Worm (Caenorhabditis elegans) whole organism, L2 larva: ENCODE data around the gene F38B6.2.

ENCODE experiments used
- blmp-1 ChIP-seq: sonication (generic microtip); optimal IDR thresholded peaks from 2 replicates; lab custom pipeline; 2017; ENCODE audit warnings: missing genetic modification characterization, mild to moderate bottlenecking, missing compliant biosample characterization, antibody characterized with exemption, moderate library complexity; ENCODE audit not compliant: insufficient read depth
- ceh-82 ChIP-seq: fragments of 150-350 bp; optimal IDR thresholded peaks from 2 replicates; lab custom pipeline; 2014; ENCODE audit warnings: missing biosample characterization, missing genetic modification characterization
- lin-13 ChIP-seq: fragments of 150-350 bp; optimal IDR thresholded peaks from 2 replicates; lab custom pipeline; 2014; ENCODE audit warnings: missing biosample characterization, missing genetic modification reagents, missing genetic modification characterization
- mdl-1 ChIP-seq, 2 experiments: fragments of 150-350 bp in 1 of 2; sonication (generic microtip) in 1 of 2; optimal IDR thresholded peaks; 2 replicates each; lab custom pipeline; 2017; ENCODE audit warnings: missing biosample characterization in 2 of 2, missing genetic modification characterization in 2 of 2
- nhr-12 ChIP-seq: fragments of 150-350 bp; optimal IDR thresholded peaks from 2 replicates; lab custom pipeline; 2014; ENCODE audit warnings: missing biosample characterization, missing genetic modification characterization
- nhr-23 ChIP-seq: fragments of 150-350 bp; optimal IDR thresholded peaks from 2 replicates; lab custom pipeline; 2014; ENCODE audit warnings: missing biosample characterization, missing genetic modification reagents, missing genetic modification characterization
- snpc-4 ChIP-seq: fragments of 150-350 bp; optimal IDR thresholded peaks from 2 replicates; lab custom pipeline; 2014; ENCODE audit warnings: missing biosample characterization, missing genetic modification characterization
- zag-1 ChIP-seq: fragments of 150-350 bp; optimal IDR thresholded peaks from 2 replicates; lab custom pipeline; 2014; ENCODE audit warnings: missing biosample characterization, missing genetic modification characterization
- ztf-11 ChIP-seq: sonication (generic microtip); optimal IDR thresholded peaks from 2 replicates; lab custom pipeline; 2017; ENCODE audit warnings: missing biosample characterization, missing genetic modification characterization

ce11 chrX:6693331-6693730 lies 5.0 kb upstream of the F38B6.2 start, which contains the start of gene F38B6.3:
- no peak for TF ChIP-seq ztf-11
- TF ChIP-seq zag-1 = no peak
- no peak for TF ChIP-seq lin-13
- TF ChIP-seq blmp-1 (tag; lab: Kevin White, UChicago) = no peak
- TF ChIP-seq ceh-82 = no peak
- TF ChIP-seq nhr-12 (tag; lab: Kevin White, UChicago) = no peak
- TF ChIP-seq mdl-1 (tag; optimal IDR thresholded peaks at IDR 0.05; lab: Kevin White, UChicago) = no peak
- TF ChIP-seq nhr-23 (tag; lab: Kevin White, UChicago) = no peak
- TF ChIP-seq snpc-4 (tag; lab: Kevin White, UChicago) = no peak
